Fruit fly (Drosophila melanogaster) whole organism: Measurements from ENCODE around the gene CG7985.

Experiments
- CG8478 ChIP-seq: fragments of >200 bp; optimal IDR thresholded peaks from 2 replicates; lab custom pipeline; 2018; ENCODE audit warnings: inconsistent platforms
- Dll ChIP-seq: fragments of >200 bp; optimal IDR thresholded peaks from 2 replicates; lab custom pipeline; 2017
- EcR ChIP-seq, 2 experiments: fragments of >200 bp; optimal IDR thresholded peaks; 2 replicates each; lab custom pipeline; 2017; ENCODE audit warnings: missing biosample characterization in 2 of 2, missing genetic modification characterization in 2 of 2, missing genetic modification reagents in 2 of 2
- pan ChIP-seq: fragments of >200 bp; optimal IDR thresholded peaks from 2 replicates; lab custom pipeline; 2017
- psq ChIP-seq: fragments of >200 bp; optimal IDR thresholded peaks from 2 replicates; lab custom pipeline; 2017
- usp ChIP-seq: fragments of >200 bp; optimal IDR thresholded peaks from 2 replicates; lab custom pipeline; 2017; ENCODE audit warnings: missing biosample characterization, missing genetic modification characterization, mixed read lengths

The CG7985 gene

dm6 chr3R:18167416-18168237 is 32.0 kb upstream of the CG7985 start, which contains the start of gene wrd:
Gene wrd (plus strand): TSS chr3R:18167757.
- TF ChIP-seq CG8478 (lab: Kevin White, UChicago) (no peak), pan (lab: Kevin White, UChicago) (no peak), EcR (GFP tag; optimal IDR thresholded peaks at IDR 0.05; lab: Kevin White, UChicago) (no peak), psq (no peak), usp (no peak), Dll (no peak)

dm6 chr3R:18168398-18168797 is 31.3 kb upstream of the CG7985 start:
- TF ChIP-seq psq (no peak), usp (no peak), CG8478 (lab: Kevin White, UChicago) (no peak), pan (lab: Kevin White, UChicago) (no peak), EcR (GFP tag; optimal IDR thresholded peaks at IDR 0.05; lab: Kevin White, UChicago) (no peak), Dll (peak; percentile 96)

- no peak for TF ChIP-seq pan (lab: Kevin White, UChicago)
- no peak for TF ChIP-seq CG8478 (lab: Kevin White, UChicago)
- TF ChIP-seq psq, result no peak
- no peak for TF ChIP-seq Dll
- no peak for TF ChIP-seq EcR (GFP tag; optimal IDR thresholded peaks at IDR 0.05; lab: Kevin White, UChicago)
- no peak for TF ChIP-seq usp
Observed at dm6 chr3R:18168929-18169350, 30.7 kb upstream of the CG7985 start.

dm6 chr3R:18169982-18170531 is 29.6 kb upstream of the CG7985 start:
- TF ChIP-seq usp (no peak), Dll (no peak), pan (lab: Kevin White, UChicago) (no peak), psq (no peak), EcR (GFP tag; optimal IDR thresholded peaks at IDR 0.05; lab: Kevin White, UChicago) (no peak), CG8478 (lab: Kevin White, UChicago) (no peak)

- TF ChIP-seq pan (lab: Kevin White, UChicago) (no peak), Dll (no peak), EcR (GFP tag; optimal IDR thresholded peaks at IDR 0.05; lab: Kevin White, UChicago) (no peak), usp (no peak), CG8478 (lab: Kevin White, UChicago) (no peak), psq (no peak)
Observed at dm6 chr3R:18171983-18172967, 27.4 kb upstream of the CG7985 start.

- no peak for TF ChIP-seq Dll
- no peak for TF ChIP-seq CG8478 (lab: Kevin White, UChicago)
- no peak for TF ChIP-seq psq
- no peak for TF ChIP-seq EcR (GFP tag; optimal IDR thresholded peaks at IDR 0.05; lab: Kevin White, UChicago)
- no peak for TF ChIP-seq usp
- no peak for TF ChIP-seq pan (lab: Kevin White, UChicago)
Observed at dm6 chr3R:18183244-18183643, 16.4 kb upstream of the CG7985 start, which contains the start of gene cdm. Gene cdm (minus strand): TSS chr3R:18183479.

dm6 chr3R:18185385-18185784 is 14.3 kb upstream of the CG7985 start, which contains the start of the genes Arp5 and CG7208:
Gene Arp5 (plus strand): TSS chr3R:18185498.
Gene CG7208 (minus strand): TSS chr3R:18185715.
- TF ChIP-seq pan (lab: Kevin White, UChicago) (no peak), Dll (no peak)

- TF ChIP-seq EcR (GFP tag; optimal IDR thresholded peaks at IDR 0.05; lab: Kevin White, UChicago) (no peak), Dll (no peak), CG8478 (lab: Kevin White, UChicago) (no peak), usp (no peak), pan (lab: Kevin White, UChicago) (no peak), psq (no peak)
Observed at dm6 chr3R:18188702-18189125, 10.9 kb upstream of the CG7985 start, which contains the start of the genes CG12321 and MED17. Gene CG12321 (minus strand): TSS chr3R:18188707. Gene MED17 (plus strand): TSS chr3R:18189072.

- no peak for TF ChIP-seq EcR (GFP tag; optimal IDR thresholded peaks at IDR 0.05; lab: Kevin White, UChicago)
- no peak for TF ChIP-seq pan (lab: Kevin White, UChicago)
- TF ChIP-seq psq, result no peak
- TF ChIP-seq CG8478 (lab: Kevin White, UChicago), result no peak
- TF ChIP-seq usp, result no peak
- TF ChIP-seq Dll, result no peak
Observed at dm6 chr3R:18191867-18192266, 7.8 kb upstream of the CG7985 start, which contains the start of gene CG14313. Gene CG14313 (minus strand): TSS chr3R:18191967.

dm6 chr3R:18195295-18195694 is 4.4 kb upstream of the CG7985 start:
- no peak for TF ChIP-seq EcR (GFP tag; optimal IDR thresholded peaks at IDR 0.05; lab: Kevin White, UChicago)
- no peak for TF ChIP-seq Dll
- no peak for TF ChIP-seq CG8478 (lab: Kevin White, UChicago)
- TF ChIP-seq psq, result no peak
- no peak for TF ChIP-seq usp
- TF ChIP-seq pan (lab: Kevin White, UChicago), result no peak

- TF ChIP-seq pan (lab: Kevin White, UChicago), result no peak
- no peak for TF ChIP-seq EcR (GFP tag; optimal IDR thresholded peaks at IDR 0.05; lab: Kevin White, UChicago)
- no peak for TF ChIP-seq Dll
- TF ChIP-seq CG8478 (lab: Kevin White, UChicago), result no peak
- no peak for TF ChIP-seq psq
- no peak for TF ChIP-seq usp
Observed at dm6 chr3R:18196622-18196990, 3.1 kb upstream of the CG7985 start.
